Fruit fly (Drosophila melanogaster) whole organism, adult: ENCODE measurements around the gene CG6168.

Experiments
- CG5204 ChIP-seq: fragments of 200-800 bp; sonication (Bioruptor generic); optimal IDR thresholded peaks from 2 replicates; lab custom pipeline; 2016; ENCODE audit warnings: missing biosample characterization, missing genetic modification characterization
- Clk ChIP-seq: fragments of 200-800 bp; sonication (Bioruptor generic); optimal IDR thresholded peaks from 2 replicates; lab custom pipeline; 2017; ENCODE audit warnings: missing biosample characterization, missing genetic modification characterization
- tj ChIP-seq: fragments of 200-800 bp; sonication (Bioruptor generic); optimal IDR thresholded peaks from 3 replicates; lab custom pipeline; 2017; ENCODE audit warnings: missing biosample characterization, mild to moderate bottlenecking, missing genetic modification characterization, moderate library complexity

- TF ChIP-seq tj (GFP tag; lab: Kevin White, UChicago) (no peak), CG5204 (GFP tag; lab: Kevin White, UChicago) (no peak), Clk (GFP tag; lab: Kevin White, UChicago) (no peak)
Measured at dm6 chr3L:11308498-11308897, 13.0 kb downstream of the CG6168 start.
